Fruit fly (Drosophila melanogaster): ENCODE data around the gene CG3987.

Gene CG3987

dm6 chr3R:15095550-15096031, 44.2 kb upstream of the CG3987 start, which contains the start of gene CG6966 (continued):
- TF ChIP-seq pita (GFP tag; optimal IDR thresholded peaks at IDR 0.05) (peak; percentile 58), pfk (GFP tag; optimal IDR thresholded peaks at IDR 0.05) (peak; percentile 77), Hey (tag; optimal IDR thresholded peaks at IDR 0.05) (peak; percentile 93), CG14710 (tag; optimal IDR thresholded peaks at IDR 0.05) (peak; percentile 93), CG6254 (GFP tag; optimal IDR thresholded peaks at IDR 0.05) (peak; percentile 61), CTCF (GFP tag; optimal IDR thresholded peaks at IDR 0.05) (peak; percentile 78)

dm6 chr3R:15110135-15110534, 29.6 kb upstream of the CG3987 start:
- no peak for TF ChIP-seq tin (GFP tag; optimal IDR thresholded peaks at IDR 0.05)
- TF ChIP-seq lab (GFP tag; optimal IDR thresholded peaks at IDR 0.05) = no peak
- TF ChIP-seq salm (tag; optimal IDR thresholded peaks at IDR 0.05) = no peak
- TF ChIP-seq Med (GFP tag) = peak; percentile 47
- no peak for TF ChIP-seq CG5953 (GFP tag; IDR thresholded peaks at IDR 0.05)
- no peak for TF ChIP-seq hth (optimal IDR thresholded peaks at IDR 0.05)
- 0 out of 4 replicates have a peak, but pooled peaks have one; percentile 35 for TF ChIP-seq chinmo (GFP tag; IDR thresholded peaks at IDR 0.05; ENCODE audit: partially characterized antibody)
- TF ChIP-seq Hmx (GFP tag; optimal IDR thresholded peaks at IDR 0.05) = no peak
- peak; percentile 52; the same call in 1 of the 2 replicates for TF ChIP-seq Drgx (GFP tag; IDR thresholded peaks at IDR 0.05)
- TF ChIP-seq CG4707 (GFP tag; optimal IDR thresholded peaks at IDR 0.05) = no peak
- TF ChIP-seq pum (GFP tag; optimal IDR thresholded peaks at IDR 0.05) = no peak
- 0 out of 2 replicates have a peak, but pooled peaks have one; percentile 28 for TF ChIP-seq slbo (GFP tag; IDR thresholded peaks at IDR 0.05)
- TF ChIP-seq eve (GFP tag; optimal IDR thresholded peaks at IDR 0.05) = no peak
- TF ChIP-seq bowl (GFP tag; IDR thresholded peaks at IDR 0.05) = no peak
- TF ChIP-seq Nf-YA (GFP tag; IDR thresholded peaks at IDR 0.05) = no peak
- TF ChIP-seq CG2712 (tag; optimal IDR thresholded peaks at IDR 0.05) = no peak
- TF ChIP-seq row (GFP tag; IDR thresholded peaks at IDR 0.05) = peak; percentile 36; the same call in 1 of the 3 replicates
- no peak for TF ChIP-seq HLHmδ (GFP tag; optimal IDR thresholded peaks at IDR 0.05)
- no peak for TF ChIP-seq Adf1 (GFP tag; IDR thresholded peaks at IDR 0.05)
- TF ChIP-seq CG18599 (GFP tag; optimal IDR thresholded peaks at IDR 0.05) = peak; percentile 6
- TF ChIP-seq gem (tag; optimal IDR thresholded peaks at IDR 0.05) = peak; percentile 7
- TF ChIP-seq CG11696 (GFP tag; IDR thresholded peaks at IDR 0.05) = no peak
- no peak for TF ChIP-seq sens-2 (GFP tag; IDR thresholded peaks at IDR 0.05)
- TF ChIP-seq Fer3 (tag; optimal IDR thresholded peaks at IDR 0.05) = no peak
- TF ChIP-seq CG16863 (GFP tag; optimal IDR thresholded peaks at IDR 0.05) = no peak
- no peak for TF ChIP-seq zfh2 (GFP tag; optimal IDR thresholded peaks at IDR 0.05)
- TF ChIP-seq yki (optimal IDR thresholded peaks at IDR 0.05) = no peak
- TF ChIP-seq prd (optimal IDR thresholded peaks at IDR 0.05) = no peak
- no peak for TF ChIP-seq prd (GFP tag; IDR thresholded peaks at IDR 0.05)
- TF ChIP-seq Eip74EF (GFP tag; optimal IDR thresholded peaks at IDR 0.05) = no peak
- 0 out of 2 replicates have a peak, but pooled peaks have one; percentile 14 for TF ChIP-seq vvl (GFP tag; IDR thresholded peaks at IDR 0.05)
- TF ChIP-seq GATAe (GFP tag; conservative IDR thresholded peaks at IDR 0.05) = no peak
- no peak for TF ChIP-seq CG30431 (GFP tag; optimal IDR thresholded peaks at IDR 0.05)
- TF ChIP-seq CG9797 (GFP tag; optimal IDR thresholded peaks at IDR 0.05) = no peak
- peak; percentile 11 for TF ChIP-seq Ets65A (GFP tag)
- TF ChIP-seq Hr51 (GFP tag; optimal IDR thresholded peaks at IDR 0.05) = no peak
- TF ChIP-seq lov (optimal IDR thresholded peaks at IDR 0.05) = no peak
- TF ChIP-seq lov (GFP tag; IDR thresholded peaks at IDR 0.05) = no peak
- TF ChIP-seq CG3163 (GFP tag; optimal IDR thresholded peaks at IDR 0.05) = no peak
- no peak for TF ChIP-seq CG18476 (GFP tag; optimal IDR thresholded peaks at IDR 0.05)
- no peak for TF ChIP-seq CG18619 (GFP tag; optimal IDR thresholded peaks at IDR 0.05)
- no peak for TF ChIP-seq CG17328 (GFP tag; IDR thresholded peaks at IDR 0.05)
- TF ChIP-seq CG14441 (GFP tag; IDR thresholded peaks at IDR 0.05) = 0 out of 2 replicates have a peak, but pooled peaks have one; percentile 27
- TF ChIP-seq dmrt11E (tag; optimal IDR thresholded peaks at IDR 0.05) = peak; percentile 14
- TF ChIP-seq schlank (tag; optimal IDR thresholded peaks at IDR 0.05) = no peak

Measured in whole organism, embryonic.